Fruit fly (Drosophila melanogaster): ENCODE measurements around the gene Had1.
A peak's percentile ranks its signal among the peaks of the same experiment; 100 is the strongest.

Gene Had1

DNA sequence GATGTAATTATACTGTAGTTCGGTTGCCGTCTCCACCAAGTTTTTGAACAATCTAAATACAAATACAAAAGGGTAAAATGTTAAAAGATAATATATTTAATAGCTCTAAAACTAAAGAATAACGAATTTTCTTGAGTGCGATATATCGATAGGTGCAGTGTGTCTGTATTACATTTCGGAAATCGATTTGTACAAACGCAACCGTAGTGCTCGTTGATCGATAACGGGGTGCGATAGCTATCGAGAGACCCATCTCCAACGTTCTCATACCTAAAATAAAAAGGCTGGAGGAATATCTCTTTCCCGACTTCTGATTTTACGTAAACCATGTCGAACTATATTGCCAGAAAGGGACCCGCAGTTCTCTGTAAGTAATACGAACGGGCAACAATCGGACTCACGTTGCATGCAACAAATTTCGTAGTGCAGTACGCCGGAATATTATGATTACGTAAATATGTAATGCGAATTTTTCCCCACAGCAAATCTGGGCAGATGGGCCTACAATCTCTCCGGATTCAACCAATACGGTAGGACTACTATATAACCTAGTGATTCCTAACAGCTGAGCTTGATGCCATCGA is 22.3 kb downstream of the Had1 start, which contains the start of gene UQCR-14 (continued):
- TF ChIP-seq ab (GFP tag; optimal IDR thresholded peaks at IDR 0.05) = no peak
- no peak for TF ChIP-seq seq (GFP tag; IDR thresholded peaks at IDR 0.05)
- peak; percentile 94 for TF ChIP-seq mld (GFP tag; IDR thresholded peaks at IDR 0.05; ENCODE audit: partially characterized antibody)
- no peak for TF ChIP-seq Bteb2 (GFP tag; optimal IDR thresholded peaks at IDR 0.05)
- TF ChIP-seq Nf-YB (GFP tag; optimal IDR thresholded peaks at IDR 0.05) = no peak
- TF ChIP-seq CG4730 (GFP tag; IDR thresholded peaks at IDR 0.05) = no peak
- TF ChIP-seq sens-2 (GFP tag; IDR thresholded peaks at IDR 0.05) = no peak
- no peak for TF ChIP-seq shn (GFP tag; optimal IDR thresholded peaks at IDR 0.05)
- peak; percentile 7 for TF ChIP-seq grn (GFP tag; optimal IDR thresholded peaks at IDR 0.05)
- TF ChIP-seq cg (GFP tag; optimal IDR thresholded peaks at IDR 0.05) = no peak
- no peak for TF ChIP-seq Ssrp (tag; optimal IDR thresholded peaks at IDR 0.05)
- peak; percentile 96 for TF ChIP-seq knrl (GFP tag; IDR thresholded peaks at IDR 0.05; ENCODE audit: partially characterized antibody)
- no peak for TF ChIP-seq Six4 (GFP tag; optimal IDR thresholded peaks at IDR 0.05)
- TF ChIP-seq CG8290 (GFP tag; optimal IDR thresholded peaks at IDR 0.05) = peak; percentile 29
- peak in 1 of 2 experiments; percentile 78 for TF ChIP-seq CG8290 (tag; optimal IDR thresholded peaks at IDR 0.05)
- no peak for TF ChIP-seq Hr51 (GFP tag; optimal IDR thresholded peaks at IDR 0.05)
- TF ChIP-seq CG1024 (GFP tag; IDR thresholded peaks at IDR 0.05) = no peak
- TF ChIP-seq Oaz (GFP tag; IDR thresholded peaks at IDR 0.05) = no peak
- no peak for TF ChIP-seq wor (GFP tag; IDR thresholded peaks at IDR 0.05)
- no peak for TF ChIP-seq cwo (GFP tag; optimal IDR thresholded peaks at IDR 0.05)
- peak; percentile 28 for TF ChIP-seq Sin3A (optimal IDR thresholded peaks at IDR 0.05)
- no peak for TF ChIP-seq CG12219 (GFP tag; optimal IDR thresholded peaks at IDR 0.05)
- TF ChIP-seq chm (GFP tag; IDR thresholded peaks at IDR 0.05) = no peak
- no peak for TF ChIP-seq Rx (GFP tag; IDR thresholded peaks at IDR 0.05)
- no peak for TF ChIP-seq Aef1 (GFP tag; IDR thresholded peaks at IDR 0.05)
- TF ChIP-seq her (GFP tag; optimal IDR thresholded peaks at IDR 0.05) = no peak
- peak; percentile 99 for TF ChIP-seq bbx (GFP tag; IDR thresholded peaks at IDR 0.05; ENCODE audit: partially characterized antibody)
- no peak for TF ChIP-seq Blimp-1 (GFP tag; optimal IDR thresholded peaks at IDR 0.05)
- no peak for TF ChIP-seq CG1233 (GFP tag; optimal IDR thresholded peaks at IDR 0.05)
- no peak for TF ChIP-seq Mad (GFP tag; optimal IDR thresholded peaks at IDR 0.05)
- TF ChIP-seq sim (GFP tag; IDR thresholded peaks at IDR 0.05) = no peak
- no peak for TF ChIP-seq lmd (GFP tag; IDR thresholded peaks at IDR 0.05)
- no peak for TF ChIP-seq sc (optimal IDR thresholded peaks at IDR 0.05)
- no peak for TF ChIP-seq sc (GFP tag; optimal IDR thresholded peaks at IDR 0.05)
- TF ChIP-seq CG5953 (GFP tag; IDR thresholded peaks at IDR 0.05) = 0 out of 2 replicates have a peak, but pooled peaks have one; percentile 6
- TF ChIP-seq yki (optimal IDR thresholded peaks at IDR 0.05) = no peak
- no peak for TF ChIP-seq Oli (tag; optimal IDR thresholded peaks at IDR 0.05)
- TF ChIP-seq ssp (GFP tag; IDR thresholded peaks at IDR 0.05) = peak; percentile 44
- no peak for TF ChIP-seq en (GFP tag; optimal IDR thresholded peaks at IDR 0.05)
- peak in 1 of 2 experiments; percentile 2 for TF ChIP-seq insv (GFP tag; optimal IDR thresholded peaks at IDR 0.05)
- peak; percentile 87 for TF ChIP-seq CG12659 (GFP tag; optimal IDR thresholded peaks at IDR 0.05)
- no peak for TF ChIP-seq tx (GFP tag; optimal IDR thresholded peaks at IDR 0.05)
- no peak for TF ChIP-seq Dip2 (GFP tag; IDR thresholded peaks at IDR 0.05)
- no peak for TF ChIP-seq CG4707 (GFP tag; optimal IDR thresholded peaks at IDR 0.05)
- TF ChIP-seq Dek (tag; optimal IDR thresholded peaks at IDR 0.05) = peak; percentile 55
- TF ChIP-seq Hr3 (GFP tag; optimal IDR thresholded peaks at IDR 0.05) = no peak
- peak; percentile 34 for TF ChIP-seq Hsf (GFP tag; optimal IDR thresholded peaks at IDR 0.05)
- no peak for TF ChIP-seq Dip3 (GFP tag; optimal IDR thresholded peaks at IDR 0.05)
- peak; percentile 71 for TF ChIP-seq CG9797 (GFP tag; optimal IDR thresholded peaks at IDR 0.05)
- TF ChIP-seq gfzf (GFP tag; optimal IDR thresholded peaks at IDR 0.05) = peak; percentile 53
- no peak for TF ChIP-seq disco-r (GFP tag; optimal IDR thresholded peaks at IDR 0.05)
- no peak for TF ChIP-seq CG8478 (optimal IDR thresholded peaks at IDR 0.05)
- TF ChIP-seq Taf1 (GFP tag; IDR thresholded peaks at IDR 0.05) = no peak

Measured in whole organism, embryonic.